Worm (Caenorhabditis elegans): ENCODE results near the gene fre-1.

- TF ChIP-seq grh-1 (GFP tag; IDR thresholded peaks at IDR 0.05), result no peak
- no peak for TF ChIP-seq ces-1 (GFP tag; optimal IDR thresholded peaks at IDR 0.05)
- no peak for TF ChIP-seq lir-3 (tag; optimal IDR thresholded peaks at IDR 0.05; ENCODE audit: poor library complexity)
- no peak for TF ChIP-seq fos-1 (tag; optimal IDR thresholded peaks at IDR 0.05)
- TF ChIP-seq xbp-1 (tag; optimal IDR thresholded peaks at IDR 0.05), result no peak
- TF ChIP-seq lin-39 (tag; optimal IDR thresholded peaks at IDR 0.05), result no peak
- TF ChIP-seq ceh-82 (tag; optimal IDR thresholded peaks at IDR 0.05), result no peak
- TF ChIP-seq unc-62 (GFP tag; optimal IDR thresholded peaks at IDR 0.05), result no peak
- no peak for TF ChIP-seq fkh-10 (GFP tag; optimal IDR thresholded peaks at IDR 0.05)
- TF ChIP-seq lsy-2 (tag; optimal IDR thresholded peaks at IDR 0.05), result no peak
- TF ChIP-seq ama-1 (optimal IDR thresholded peaks at IDR 0.05), result no peak
- no peak for TF ChIP-seq ztf-11 (tag; optimal IDR thresholded peaks at IDR 0.05)
Observed at ce11 chrV:20047310-20047709, 40.2 kb downstream of the fre-1 start, which contains the start of gene spe-19.
